Worm (Caenorhabditis elegans): ENCODE results near the gene pbo-6.

Gene pbo-6

DNA sequence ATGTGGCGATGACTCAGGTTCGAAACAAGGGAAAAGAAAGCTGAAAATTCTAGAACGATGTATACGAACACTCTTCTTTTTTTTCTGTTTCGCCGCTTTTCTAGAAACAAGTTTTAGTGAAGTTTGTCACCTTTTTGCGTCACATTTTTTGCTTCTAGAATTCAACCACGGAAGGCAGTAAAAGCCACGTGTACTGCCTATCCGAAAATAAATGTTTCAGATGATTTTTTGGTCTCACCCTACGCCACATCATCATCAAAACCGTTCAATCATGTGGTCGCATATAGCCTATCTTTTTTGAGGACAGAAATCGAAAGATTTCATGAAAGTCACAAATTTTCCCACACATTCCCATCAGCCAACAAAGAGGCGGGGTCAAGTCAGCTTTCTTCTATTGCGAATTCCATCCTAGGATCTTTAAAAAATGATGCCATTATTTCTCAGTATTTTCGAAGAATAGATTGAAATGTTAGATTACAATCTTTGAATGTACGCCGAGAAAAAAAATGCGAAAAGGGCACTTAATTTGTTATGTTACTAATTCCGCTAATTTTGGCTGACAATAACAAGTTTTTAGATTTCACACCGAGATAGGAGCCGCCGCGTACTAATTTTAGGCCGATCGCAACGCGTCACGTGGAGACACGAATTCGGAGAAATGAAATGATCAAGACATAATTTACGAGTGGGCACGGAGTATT lies 4.8 kb upstream of the pbo-6 start:
- TF ChIP-seq nhr-25 (tag; optimal IDR thresholded peaks at IDR 0.05) (peak; percentile 70), nfya-1 (tag; optimal IDR thresholded peaks at IDR 0.05; ENCODE audit: insufficient read depth) (peak; percentile 15), ceh-82 (tag; optimal IDR thresholded peaks at IDR 0.05) (no peak), ama-1 (optimal IDR thresholded peaks at IDR 0.05) (peak; percentile 49), fkh-2 (tag; optimal IDR thresholded peaks at IDR 0.05) (no peak), nhr-43 (tag; optimal IDR thresholded peaks at IDR 0.05; ENCODE audit: poor library complexity, severe bottlenecking) (peak; percentile 37), eor-1 (tag; optimal IDR thresholded peaks at IDR 0.05) (no peak), R02D3.7 (tag; optimal IDR thresholded peaks at IDR 0.05) (no peak), elt-1 (tag; optimal IDR thresholded peaks at IDR 0.05) (peak; percentile 82), jun-1 (tag; optimal IDR thresholded peaks at IDR 0.05) (no peak), mml-1 (tag; optimal IDR thresholded peaks at IDR 0.05) (no peak)

DNA sequence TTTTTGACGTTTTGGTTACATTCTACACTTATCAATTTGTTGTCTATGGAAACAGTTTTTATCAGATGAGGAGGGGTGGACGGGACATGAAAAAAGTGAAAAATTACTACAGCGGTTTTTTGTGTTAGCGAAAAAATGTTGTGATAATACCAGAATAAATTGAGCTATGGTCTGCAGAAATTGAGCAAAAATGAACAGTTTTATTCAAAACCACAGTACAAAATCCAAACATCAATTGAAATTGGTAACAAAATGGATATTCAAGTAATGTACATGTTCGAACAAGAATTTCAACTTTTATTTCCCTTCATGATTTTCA lies 4.3 kb upstream of the pbo-6 start:
- TF ChIP-seq lin-39 (tag; optimal IDR thresholded peaks at IDR 0.05) (no peak), fos-1 (tag; optimal IDR thresholded peaks at IDR 0.05) (no peak), mml-1 (tag; optimal IDR thresholded peaks at IDR 0.05) (no peak), ceh-82 (tag; optimal IDR thresholded peaks at IDR 0.05) (no peak), nhr-12 (tag; optimal IDR thresholded peaks at IDR 0.05) (no peak), aly-2 (tag; optimal IDR thresholded peaks at IDR 0.05) (no peak), nhr-25 (tag; optimal IDR thresholded peaks at IDR 0.05) (no peak), lin-15B (tag; optimal IDR thresholded peaks at IDR 0.05) (no peak), elt-1 (tag; optimal IDR thresholded peaks at IDR 0.05) (no peak), ZK546.5 (tag; optimal IDR thresholded peaks at IDR 0.05) (no peak), nhr-28 (tag; optimal IDR thresholded peaks at IDR 0.05) (no peak), daf-12 (tag; optimal IDR thresholded peaks at IDR 0.05) (no peak), ama-1 (optimal IDR thresholded peaks at IDR 0.05) (no peak), ztf-4 (tag; optimal IDR thresholded peaks at IDR 0.05) (no peak), skn-1 (tag; optimal IDR thresholded peaks at IDR 0.05) (no peak), fkh-2 (tag; optimal IDR thresholded peaks at IDR 0.05) (no peak), elt-3 (tag; optimal IDR thresholded peaks at IDR 0.05) (no peak), tbx-2 (tag; optimal IDR thresholded peaks at IDR 0.05) (no peak)

DNA sequence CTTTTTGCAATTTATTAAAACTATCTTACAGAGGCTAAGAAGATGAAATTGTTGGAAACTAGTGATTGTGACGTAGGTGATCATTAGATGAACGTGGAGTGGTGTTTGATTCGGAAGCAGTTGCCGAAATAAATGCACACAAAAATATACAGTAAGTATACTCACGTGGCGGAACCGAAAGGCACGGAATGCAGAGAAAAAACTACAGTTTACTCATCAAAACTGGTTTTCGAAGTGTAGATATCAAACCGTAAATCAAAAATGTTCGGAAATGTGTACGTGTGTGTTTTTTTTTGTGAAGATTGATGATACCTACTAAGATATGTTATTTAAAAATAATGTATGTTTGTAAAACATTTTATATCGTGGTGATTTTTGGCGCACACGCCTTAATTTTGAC lies 2.1 kb upstream of the pbo-6 start:
- TF ChIP-seq ztf-4 (tag; optimal IDR thresholded peaks at IDR 0.05) (no peak), aly-2 (tag; optimal IDR thresholded peaks at IDR 0.05) (no peak), ama-1 (optimal IDR thresholded peaks at IDR 0.05) (no peak), eor-1 (tag; optimal IDR thresholded peaks at IDR 0.05) (no peak), elt-3 (tag; optimal IDR thresholded peaks at IDR 0.05) (no peak), lsy-12 (tag; optimal IDR thresholded peaks at IDR 0.05) (no peak), unc-39 (tag; optimal IDR thresholded peaks at IDR 0.05) (no peak), R02D3.7 (tag; optimal IDR thresholded peaks at IDR 0.05) (no peak), fkh-2 (tag; optimal IDR thresholded peaks at IDR 0.05) (no peak), zag-1 (tag; optimal IDR thresholded peaks at IDR 0.05) (no peak), lin-15B (tag; optimal IDR thresholded peaks at IDR 0.05) (no peak), lin-39 (tag; optimal IDR thresholded peaks at IDR 0.05) (no peak), ceh-9 (tag; optimal IDR thresholded peaks at IDR 0.05) (no peak), nhr-28 (tag; optimal IDR thresholded peaks at IDR 0.05) (no peak), nhr-237 (tag; optimal IDR thresholded peaks at IDR 0.05) (no peak)

DNA sequence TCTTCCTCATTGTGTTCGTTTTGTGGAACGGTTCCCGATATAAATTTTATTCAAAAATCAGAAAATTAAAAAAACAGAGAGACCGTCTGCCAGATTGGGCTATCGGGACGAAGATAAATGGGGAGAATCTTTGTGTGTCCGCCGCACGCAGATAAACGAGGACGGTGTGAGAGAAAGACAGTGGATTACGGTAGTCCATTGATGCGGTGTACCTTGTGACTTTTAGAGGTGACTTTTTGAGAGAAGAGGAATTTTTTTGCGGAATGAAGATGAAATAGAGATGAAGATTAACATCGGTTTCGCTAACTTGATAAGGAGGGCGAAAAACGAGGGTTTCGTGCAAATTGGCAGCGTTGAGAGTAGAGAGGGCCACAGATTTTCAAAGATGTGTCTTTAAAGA lies 1.1 kb upstream of the pbo-6 start:
- peak; percentile 60 for TF ChIP-seq nhr-25 (tag; optimal IDR thresholded peaks at IDR 0.05)
- no peak for TF ChIP-seq zag-1 (tag; optimal IDR thresholded peaks at IDR 0.05)
- TF ChIP-seq aly-2 (tag; optimal IDR thresholded peaks at IDR 0.05) = no peak
- no peak for TF ChIP-seq jun-1 (tag; optimal IDR thresholded peaks at IDR 0.05)
- no peak for TF ChIP-seq fkh-2 (tag; optimal IDR thresholded peaks at IDR 0.05)
- no peak for TF ChIP-seq ceh-16 (tag; optimal IDR thresholded peaks at IDR 0.05)
- no peak for TF ChIP-seq ceh-82 (tag; optimal IDR thresholded peaks at IDR 0.05)
- no peak for TF ChIP-seq pha-4 (tag; optimal IDR thresholded peaks at IDR 0.05)
- TF ChIP-seq pqm-1 (tag; optimal IDR thresholded peaks at IDR 0.05) = no peak
- TF ChIP-seq ceh-9 (tag; optimal IDR thresholded peaks at IDR 0.05) = no peak
- no peak for TF ChIP-seq nhr-76 (tag; optimal IDR thresholded peaks at IDR 0.05)
- TF ChIP-seq ama-1 (optimal IDR thresholded peaks at IDR 0.05) = no peak
- no peak for TF ChIP-seq fos-1 (tag; optimal IDR thresholded peaks at IDR 0.05)
- peak; percentile 52 for TF ChIP-seq nhr-43 (tag; optimal IDR thresholded peaks at IDR 0.05; ENCODE audit: poor library complexity, severe bottlenecking)
- TF ChIP-seq hmg-11 (tag; optimal IDR thresholded peaks at IDR 0.05) = no peak
- no peak for TF ChIP-seq lin-39 (tag; optimal IDR thresholded peaks at IDR 0.05)
- no peak for TF ChIP-seq nhr-28 (tag; optimal IDR thresholded peaks at IDR 0.05)
- no peak for TF ChIP-seq egl-5 (tag; optimal IDR thresholded peaks at IDR 0.05)
- no peak for TF ChIP-seq R02D3.7 (tag; optimal IDR thresholded peaks at IDR 0.05)
- no peak for TF ChIP-seq nhr-67 (tag; optimal IDR thresholded peaks at IDR 0.05)
- no peak for TF ChIP-seq lsy-12 (tag; optimal IDR thresholded peaks at IDR 0.05)
- peak; percentile 55 for TF ChIP-seq unc-62 (GFP tag; optimal IDR thresholded peaks at IDR 0.05)
- no peak for TF ChIP-seq lin-15B (tag; optimal IDR thresholded peaks at IDR 0.05)
- TF ChIP-seq nhr-237 (tag; optimal IDR thresholded peaks at IDR 0.05) = no peak
- no peak for TF ChIP-seq sea-2 (GFP tag; optimal IDR thresholded peaks at IDR 0.05)
- TF ChIP-seq nhr-23 (tag; optimal IDR thresholded peaks at IDR 0.05) = peak; percentile 76
- TF ChIP-seq egl-27 (tag; optimal IDR thresholded peaks at IDR 0.05) = no peak
- no peak for TF ChIP-seq elt-2 (tag; optimal IDR thresholded peaks at IDR 0.05)
- TF ChIP-seq nfya-1 (tag; optimal IDR thresholded peaks at IDR 0.05; ENCODE audit: insufficient read depth) = peak; percentile 25
- no peak for TF ChIP-seq nhr-12 (tag; optimal IDR thresholded peaks at IDR 0.05)
- TF ChIP-seq elt-3 (tag; optimal IDR thresholded peaks at IDR 0.05) = peak in 1 of 3 experiments; percentile 25
- no peak for TF ChIP-seq skn-1 (tag; optimal IDR thresholded peaks at IDR 0.05)
- TF ChIP-seq ztf-4 (tag; optimal IDR thresholded peaks at IDR 0.05) = no peak
- TF ChIP-seq elt-1 (tag; optimal IDR thresholded peaks at IDR 0.05) = peak; percentile 94
- TF ChIP-seq eor-1 (tag; optimal IDR thresholded peaks at IDR 0.05) = no peak
- no peak for TF ChIP-seq daf-12 (tag; optimal IDR thresholded peaks at IDR 0.05)
- no peak for TF ChIP-seq tbx-2 (tag; optimal IDR thresholded peaks at IDR 0.05)

Data from whole organism, L3 larva.